Worm (Caenorhabditis elegans): ENCODE data around the gene scl-20.

The scl-20 gene

ce11 chrV:18722510-18723299, 11.6 kb downstream of the scl-20 start:
- TF ChIP-seq elt-4 (tag; optimal IDR thresholded peaks at IDR 0.05), result no peak
- no peak for TF ChIP-seq pqm-1 (tag; optimal IDR thresholded peaks at IDR 0.05)
- no peak for TF ChIP-seq C08G9.2 (tag; optimal IDR thresholded peaks at IDR 0.05)
- TF ChIP-seq odd-2 (tag; optimal IDR thresholded peaks at IDR 0.05), result peak; percentile 35
- TF ChIP-seq ceh-9 (tag; optimal IDR thresholded peaks at IDR 0.05), result peak; percentile 37
- TF ChIP-seq dve-1 (tag; optimal IDR thresholded peaks at IDR 0.05), result peak; percentile 88

- TF ChIP-seq unc-86 (tag; optimal IDR thresholded peaks at IDR 0.05) (peak; percentile 7), tbx-2 (tag; optimal IDR thresholded peaks at IDR 0.05) (no peak)
Observed at ce11 chrV:18721873-18722272, 12.4 kb downstream of the scl-20 start.

DNA sequence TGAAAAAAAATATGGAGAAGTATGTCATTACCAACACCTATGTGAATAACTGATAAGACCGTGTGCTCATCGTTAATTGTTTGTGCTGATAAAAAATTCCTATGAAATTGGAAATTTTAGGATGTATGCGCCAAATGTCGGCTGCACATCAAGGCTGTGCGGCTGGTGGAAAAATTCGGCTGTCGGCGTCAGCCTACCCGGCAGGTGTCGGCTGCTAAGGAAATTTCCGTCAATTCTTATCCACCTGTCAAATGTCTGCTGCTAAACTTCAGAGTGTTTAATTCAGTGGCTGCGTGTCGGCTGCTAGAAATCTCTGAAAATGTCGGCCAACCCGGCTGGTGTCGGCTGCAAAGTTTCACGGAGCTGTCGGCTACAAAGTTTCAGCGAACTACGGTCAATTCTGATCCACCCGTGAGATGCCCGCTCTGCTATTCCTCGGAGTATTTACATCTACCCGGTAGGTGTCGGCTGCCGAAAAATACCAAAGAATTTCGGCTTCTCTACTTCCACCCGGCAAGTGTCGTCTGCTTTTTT, 14.3 kb downstream of the scl-20 start, which contains the start of gene Y17D7C.2:
TSS of gene Y17D7C.2 (minus strand) at position 32 of the 534 bp plus-strand sequence.
- TF ChIP-seq ahr-1 (tag; optimal IDR thresholded peaks at IDR 0.05) (peak; percentile 2), nhr-11 (tag; optimal IDR thresholded peaks at IDR 0.05) (no peak), hlh-13 (GFP tag; optimal IDR thresholded peaks at IDR 0.05) (peak; percentile 32), syd-9 (tag; optimal IDR thresholded peaks at IDR 0.05) (peak; percentile 21), ceh-9 (tag; optimal IDR thresholded peaks at IDR 0.05) (no peak), pat-9 (tag; optimal IDR thresholded peaks at IDR 0.05) (peak; percentile 36), sox-4 (tag; optimal IDR thresholded peaks at IDR 0.05) (no peak), tbx-7 (tag; optimal IDR thresholded peaks at IDR 0.05) (peak; percentile 13), ceh-31 (tag; optimal IDR thresholded peaks at IDR 0.05) (peak; percentile 2), fax-1 (tag; optimal IDR thresholded peaks at IDR 0.05) (no peak), madf-2 (tag; optimal IDR thresholded peaks at IDR 0.05) (no peak), elt-2 (tag; optimal IDR thresholded peaks at IDR 0.05) (peak; percentile 66), ceh-19 (GFP tag; optimal IDR thresholded peaks at IDR 0.05) (peak; percentile 65), rnt-1 (tag; optimal IDR thresholded peaks at IDR 0.05) (peak; percentile 40), zip-5 (tag; optimal IDR thresholded peaks at IDR 0.05) (peak; percentile 2), ceh-24 (tag; optimal IDR thresholded peaks at IDR 0.05) (no peak), ceh-6 (GFP tag; optimal IDR thresholded peaks at IDR 0.05) (peak; percentile 46), nhr-232 (tag; optimal IDR thresholded peaks at IDR 0.05) (peak; percentile 57)

DNA sequence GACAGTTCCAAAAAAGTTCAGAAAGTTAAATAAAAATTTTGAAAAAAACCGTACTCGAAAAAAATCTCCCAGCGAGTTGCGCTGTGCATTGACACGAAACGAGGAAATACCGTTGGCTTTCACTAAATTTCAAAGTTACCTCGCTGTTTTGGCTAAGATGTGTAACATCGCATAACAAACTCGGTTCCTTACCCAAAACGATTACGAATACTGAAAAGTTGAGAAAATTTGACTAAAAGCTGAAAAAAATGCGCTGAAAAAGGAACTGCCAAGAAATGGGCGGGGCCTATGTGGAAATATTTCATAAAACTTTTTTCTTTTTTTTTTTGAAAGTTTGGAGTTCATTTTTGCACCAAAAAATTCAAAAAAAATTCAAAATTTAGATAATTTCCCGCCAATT, 14.9 kb downstream of the scl-20 start:
- TF ChIP-seq pqm-1 (tag; optimal IDR thresholded peaks at IDR 0.05) (no peak), unc-3 (GFP tag; conservative IDR thresholded peaks at IDR 0.05) (no peak), unc-3 (tag; optimal IDR thresholded peaks at IDR 0.05) (no peak), madf-2 (tag; optimal IDR thresholded peaks at IDR 0.05) (no peak), ttx-3 (tag; optimal IDR thresholded peaks at IDR 0.05) (no peak), K09A11.1 (tag; optimal IDR thresholded peaks at IDR 0.05; ENCODE audit: insufficient read depth) (no peak), zip-5 (tag; optimal IDR thresholded peaks at IDR 0.05) (no peak), ztf-16 (tag; optimal IDR thresholded peaks at IDR 0.05) (peak; percentile 32)

- TF ChIP-seq unc-86 (tag; optimal IDR thresholded peaks at IDR 0.05) (no peak), hlh-30 (tag; optimal IDR thresholded peaks at IDR 0.05; ENCODE audit: insufficient read depth) (no peak), ttx-3 (tag; optimal IDR thresholded peaks at IDR 0.05) (no peak), hlh-13 (GFP tag; optimal IDR thresholded peaks at IDR 0.05) (peak; percentile 6), mec-3 (tag; optimal IDR thresholded peaks at IDR 0.05; ENCODE audit: borderline replicate concordance) (no peak), ceh-6 (GFP tag; optimal IDR thresholded peaks at IDR 0.05) (peak; percentile 28), madf-2 (tag; optimal IDR thresholded peaks at IDR 0.05) (no peak), nhr-232 (tag; optimal IDR thresholded peaks at IDR 0.05) (peak; percentile 12), unc-55 (GFP tag; optimal IDR thresholded peaks at IDR 0.05) (no peak), pag-3 (tag; optimal IDR thresholded peaks at IDR 0.05; ENCODE audit: borderline replicate concordance) (no peak), pat-9 (tag; optimal IDR thresholded peaks at IDR 0.05) (peak; percentile 7), ceh-30 (tag; optimal IDR thresholded peaks at IDR 0.05) (no peak), hlh-6 (tag; optimal IDR thresholded peaks at IDR 0.05) (no peak), ceh-45 (GFP tag; IDR thresholded peaks at IDR 0.05) (no peak), rnt-1 (tag; optimal IDR thresholded peaks at IDR 0.05) (peak; percentile 67)
Observed at ce11 chrV:18712118-18712517, 22.2 kb downstream of the scl-20 start.
